Worm (Caenorhabditis elegans): Measurements from ENCODE around the gene nucl-1.

- no peak for TF ChIP-seq F33H1.4 (GFP tag; IDR thresholded peaks at IDR 0.05)
- TF ChIP-seq nfya-2 (GFP tag; IDR thresholded peaks at IDR 0.05): no peak
- TF ChIP-seq athp-1 (tag; optimal IDR thresholded peaks at IDR 0.05): no peak
- no peak for TF ChIP-seq ztf-26 (tag; optimal IDR thresholded peaks at IDR 0.05)
- no peak for TF ChIP-seq somi-1 (GFP tag; optimal IDR thresholded peaks at IDR 0.05)
- TF ChIP-seq xnd-1 (tag; optimal IDR thresholded peaks at IDR 0.05): no peak
- TF ChIP-seq rcor-1 (GFP tag; IDR thresholded peaks at IDR 0.05): no peak
- TF ChIP-seq dox-1 (GFP tag; IDR thresholded peaks at IDR 0.05): no peak
- no peak for TF ChIP-seq repo-1 (tag; optimal IDR thresholded peaks at IDR 0.05)
- TF ChIP-seq nfya-1 (tag; optimal IDR thresholded peaks at IDR 0.05; ENCODE audit: borderline replicate concordance, insufficient read depth): no peak
- TF ChIP-seq pha-4 (tag; optimal IDR thresholded peaks at IDR 0.05): no peak
- TF ChIP-seq ama-1 (optimal IDR thresholded peaks at IDR 0.05): no peak
- TF ChIP-seq ama-1 (GFP tag; optimal IDR thresholded peaks at IDR 0.05): no peak
- no peak for TF ChIP-seq ceh-100 (GFP tag; IDR thresholded peaks at IDR 0.05)
- TF ChIP-seq mes-4 (tag; optimal IDR thresholded peaks at IDR 0.05): no peak
Observed at ce11 chrIV:8289505-8289579, at the start of gene nucl-1.

Data from whole organism, young adult.